Worm (Caenorhabditis elegans) whole organism, young adult: Measurements from ENCODE around the gene irld-6.
A peak's percentile ranks its signal among the peaks of the same experiment; 100 is the strongest.

Experiments used
- B0035.1 ChIP-seq: sonication (generic microtip); optimal IDR thresholded peaks from 2 replicates; lab custom pipeline; 2016; ENCODE audit warnings: missing genetic modification characterization, mild to moderate bottlenecking, missing compliant biosample characterization, missing genotype, missing genetic modification reagents
- B0261.1 ChIP-seq: sonication (generic microtip); optimal IDR thresholded peaks from 2 replicates; lab custom pipeline; 2016; ENCODE audit warnings: mild to moderate bottlenecking, missing genetic modification characterization, moderate library complexity, missing compliant biosample characterization
- D2030.7 ChIP-seq: fragments of 200-800 bp; sonication (Bioruptor generic); IDR thresholded peaks from 2 replicates; pipeline ENCODE4 v1.3.6; 2022; ENCODE audit warnings: missing genetic modification reagents, missing genetic modification characterization, missing compliant biosample characterization
- F52B5.7 ChIP-seq: sonication (generic microtip); optimal IDR thresholded peaks from 2 replicates; lab custom pipeline; 2016; ENCODE audit warnings: mild to moderate bottlenecking, missing genetic modification characterization, missing compliant biosample characterization
- K11D2.4 ChIP-seq: fragments of 200-800 bp; sonication (Bioruptor generic); IDR thresholded peaks from 2 replicates; pipeline ENCODE4 v1.3.6; 2022; ENCODE audit warnings: missing genetic modification reagents, missing genetic modification characterization, missing compliant biosample characterization
- Y53F4B.3 ChIP-seq: fragments of 200-800 bp; sonication (Bioruptor generic); IDR thresholded peaks from 2 replicates; pipeline ENCODE4 v1.3.6; 2022; ENCODE audit warnings: missing genetic modification reagents, missing genetic modification characterization, missing compliant biosample characterization
- Y53G8AR.9 ChIP-seq: fragments of 200-800 bp; sonication (Bioruptor generic); conservative IDR thresholded peaks from 2 replicates; pipeline ENCODE4 v1.3.6; 2022; ENCODE audit warnings: missing genetic modification reagents, missing genetic modification characterization, missing compliant biosample characterization
- Y56A3A.18 ChIP-seq: fragments of 200-800 bp; sonication (Bioruptor generic); IDR thresholded peaks from 2 replicates; pipeline ENCODE4 v1.3.6; 2022; ENCODE audit warnings: missing genetic modification reagents, missing genetic modification characterization, missing compliant biosample characterization
- Y67H2A.10 ChIP-seq: fragments of 200-800 bp; sonication (Bioruptor generic); conservative IDR thresholded peaks from 2 replicates; pipeline ENCODE4 v1.3.6; 2022; ENCODE audit warnings: missing genetic modification reagents, missing genetic modification characterization, missing compliant biosample characterization
- ama-1 ChIP-seq, 3 experiments: fragments of 150-350 bp in 1 of 3; sonication (generic microtip) in 2 of 3; optimal IDR thresholded peaks; 2 replicates each; lab custom pipeline; 2014 to 2018; ENCODE audit warnings: missing biosample characterization in 2 of 3, missing genetic modification characterization in 2 of 3, missing genetic modification reagents in 2 of 3
- athp-1 ChIP-seq: sonication (generic microtip); optimal IDR thresholded peaks from 2 replicates; lab custom pipeline; 2017; ENCODE audit warnings: mild to moderate bottlenecking, missing genetic modification characterization, missing compliant biosample characterization
- attf-6 ChIP-seq: fragments of 200-800 bp; sonication (Bioruptor generic); IDR thresholded peaks from 2 replicates; pipeline ENCODE4 v1.3.6; 2022; ENCODE audit warnings: missing genetic modification reagents, missing genetic modification characterization, missing compliant biosample characterization
- bed-2 ChIP-seq: fragments of 200-800 bp; sonication (Bioruptor generic); IDR thresholded peaks from 2 replicates; pipeline ENCODE4 v1.3.6; 2022; ENCODE audit warnings: missing genetic modification reagents, missing genetic modification characterization, missing compliant biosample characterization
- ccch-3 ChIP-seq: fragments of 200-800 bp; sonication (Bioruptor generic); optimal IDR thresholded peaks from 2 replicates; lab custom pipeline; 2018; ENCODE audit warnings: mild to moderate bottlenecking, missing genetic modification characterization, missing compliant biosample characterization
- cebp-1 ChIP-seq, 2 experiments: fragments of 200-800 bp in 1 of 2; sonication (Bioruptor generic) in 1 of 2; sonication (generic microtip) in 1 of 2; IDR thresholded peaks in 1 of 2; optimal IDR thresholded peaks in 1 of 2; 2 replicates each; pipeline versions ENCODE4 v1.3.6 to Lab custom; 2017 to 2022; ENCODE audit warnings: missing compliant biosample characterization in 2 of 2, missing genetic modification characterization in 2 of 2, mild to moderate bottlenecking in 1 of 2, missing genetic modification reagents in 1 of 2, moderate library complexity in 1 of 2
- cebp-2 ChIP-seq: fragments of 200-800 bp; sonication (Bioruptor generic); IDR thresholded peaks from 2 replicates; pipeline ENCODE4 v1.3.6; 2022; ENCODE audit warnings: missing genetic modification characterization, missing compliant biosample characterization
- ceh-100 ChIP-seq: fragments of 200-800 bp; sonication (Bioruptor generic); IDR thresholded peaks from 2 replicates; pipeline ENCODE4 v1.3.6; 2022; ENCODE audit warnings: missing genetic modification reagents, missing genetic modification characterization, missing compliant biosample characterization
- ceh-91 ChIP-seq: fragments of 200-800 bp; sonication (Bioruptor generic); IDR thresholded peaks from 2 replicates; pipeline ENCODE4 v1.3.6; 2022; ENCODE audit warnings: missing genetic modification reagents, missing genetic modification characterization, missing compliant biosample characterization
- die-1 ChIP-seq: sonication (generic microtip); optimal IDR thresholded peaks from 2 replicates; lab custom pipeline; 2016; ENCODE audit warnings: missing genotype, mild to moderate bottlenecking, missing genetic modification characterization, missing compliant biosample characterization
- dpff-1 ChIP-seq: sonication (generic microtip); optimal IDR thresholded peaks from 2 replicates; lab custom pipeline; 2017; ENCODE audit warnings: mild to moderate bottlenecking, missing genetic modification characterization, missing compliant biosample characterization
- efl-1 ChIP-seq: fragments of 150-350 bp; optimal IDR thresholded peaks from 2 replicates; lab custom pipeline; 2014; ENCODE audit warnings: missing biosample characterization, missing genetic modification reagents, missing genetic modification characterization
- egl-18 ChIP-seq: fragments of 200-800 bp; sonication (Bioruptor generic); IDR thresholded peaks from 2 replicates; pipeline ENCODE4 v1.3.6; 2022; ENCODE audit warnings: missing genetic modification reagents, missing genetic modification characterization, missing compliant biosample characterization
- egrh-3 ChIP-seq: fragments of 200-800 bp; sonication (Bioruptor generic); IDR thresholded peaks from 2 replicates; pipeline ENCODE4 v1.3.6; 2022; ENCODE audit warnings: missing genetic modification reagents, missing genetic modification characterization, missing compliant biosample characterization
- him-1 ChIP-seq: sonication (generic microtip); optimal IDR thresholded peaks from 2 replicates; lab custom pipeline; 2016; ENCODE audit warnings: missing genotype, missing genetic modification reagents, missing genetic modification characterization, missing compliant biosample characterization
- hlh-26 ChIP-seq: fragments of 200-800 bp; sonication (Bioruptor generic); conservative IDR thresholded peaks from 2 replicates; pipeline ENCODE4 v1.3.6; 2022; ENCODE audit warnings: missing genetic modification reagents, missing genetic modification characterization, missing compliant biosample characterization
- hmg-1.2 ChIP-seq: fragments of 200-800 bp; sonication (Bioruptor generic); IDR thresholded peaks from 2 replicates; pipeline ENCODE4 v1.3.6; 2022; ENCODE audit warnings: missing genetic modification reagents, missing genetic modification characterization, missing compliant biosample characterization
- hmg-20 ChIP-seq: fragments of 200-800 bp; sonication (Bioruptor generic); IDR thresholded peaks from 2 replicates; pipeline ENCODE4 v1.3.6; 2022; ENCODE audit warnings: missing genetic modification reagents, missing genetic modification characterization, missing compliant biosample characterization
- lin-35 ChIP-seq, 3 experiments: fragments of 150-350 bp in 2 of 3; sonication (generic microtip) in 1 of 3; optimal IDR thresholded peaks; 2 replicates each; lab custom pipeline; 2014 to 2018; ENCODE audit warnings: missing biosample characterization in 3 of 3, missing genetic modification characterization in 3 of 3, missing genetic modification reagents in 3 of 3
- lin-40 ChIP-seq: sonication (generic microtip); optimal IDR thresholded peaks from 2 replicates; lab custom pipeline; 2016; ENCODE audit warnings: missing genetic modification characterization, mild to moderate bottlenecking, missing compliant biosample characterization, missing genotype, missing genetic modification reagents
- lin-54 ChIP-seq: fragments of 200-800 bp; sonication (Bioruptor generic); optimal IDR thresholded peaks from 2 replicates; lab custom pipeline; 2018; ENCODE audit warnings: mild to moderate bottlenecking, missing genetic modification characterization, missing compliant biosample characterization
- lir-1 ChIP-seq: fragments of 200-800 bp; sonication (Bioruptor generic); conservative IDR thresholded peaks from 2 replicates; pipeline ENCODE4 v1.3.6; 2022; ENCODE audit warnings: missing genetic modification reagents, missing genetic modification characterization, missing compliant biosample characterization
- madf-3 ChIP-seq: fragments of 200-800 bp; sonication (Bioruptor generic); IDR thresholded peaks from 2 replicates; pipeline ENCODE4 v1.3.6; 2022; ENCODE audit warnings: missing genetic modification reagents, missing genetic modification characterization, missing compliant biosample characterization
- mxl-1 ChIP-seq: sonication (generic microtip); optimal IDR thresholded peaks from 2 replicates; lab custom pipeline; 2016; ENCODE audit warnings: missing genetic modification characterization, missing compliant biosample characterization
- nfya-1 ChIP-seq: sonication (generic microtip); optimal IDR thresholded peaks from 2 replicates; lab custom pipeline; 2017; ENCODE audit warnings: antibody characterized with exemption, missing compliant biosample characterization, missing genetic modification characterization, borderline replicate concordance; ENCODE audit not compliant: insufficient read depth
- nfyb-1 ChIP-seq: fragments of 200-800 bp; sonication (Bioruptor generic); IDR thresholded peaks from 2 replicates; pipeline ENCODE4 v1.3.6; 2022; ENCODE audit warnings: missing genetic modification reagents, missing genetic modification characterization, missing compliant biosample characterization
- nhr-179 ChIP-seq: sonication (generic microtip); optimal IDR thresholded peaks from 2 replicates; lab custom pipeline; 2016; ENCODE audit warnings: mild to moderate bottlenecking, missing genetic modification characterization, missing compliant biosample characterization
- nhr-27 ChIP-seq: fragments of 200-800 bp; sonication (Bioruptor generic); optimal IDR thresholded peaks from 2 replicates; lab custom pipeline; 2018; ENCODE audit warnings: mild to moderate bottlenecking, missing genetic modification characterization, moderate library complexity, missing compliant biosample characterization
- pbrm-1 ChIP-seq: fragments of 200-800 bp; sonication (Bioruptor generic); IDR thresholded peaks from 2 replicates; pipeline ENCODE4 v1.3.6; 2022; ENCODE audit warnings: missing genetic modification reagents, missing genetic modification characterization, missing compliant biosample characterization
- pha-4 ChIP-seq: fragments of 150-350 bp; sonication (generic microtip); optimal IDR thresholded peaks from 2 replicates; lab custom pipeline; 2014; ENCODE audit warnings: missing biosample characterization, missing genetic modification reagents, missing genetic modification characterization
- rcor-1 ChIP-seq: fragments of 200-800 bp; sonication (Bioruptor generic); IDR thresholded peaks from 2 replicates; pipeline ENCODE4 v1.3.6; 2022; ENCODE audit warnings: missing genetic modification reagents, missing genetic modification characterization, missing compliant biosample characterization
- rpc-1 ChIP-seq, 2 experiments: fragments of 150-350 bp in 1 of 2; sonication (generic microtip) in 1 of 2; optimal IDR thresholded peaks; 2 replicates each; lab custom pipeline; 2014 to 2018; ENCODE audit warnings: missing biosample characterization in 1 of 2, missing genetic modification characterization in 1 of 2, missing genetic modification reagents in 1 of 2, missing genotype in 1 of 2
- tbp1 ChIP-seq: fragments of 200-800 bp; sonication (Bioruptor generic); optimal IDR thresholded peaks from 2 replicates; lab custom pipeline; 2018; ENCODE audit warnings: mild to moderate bottlenecking, missing genetic modification characterization, missing compliant biosample characterization
- tbx-9 ChIP-seq: sonication (generic microtip); optimal IDR thresholded peaks from 2 replicates; lab custom pipeline; 2016; ENCODE audit warnings: borderline replicate concordance, missing genetic modification characterization, inconsistent platforms, missing compliant biosample characterization
- unc-130 ChIP-seq: sonication (generic microtip); optimal IDR thresholded peaks from 2 replicates; lab custom pipeline; 2016; ENCODE audit warnings: missing genetic modification reagents, missing genetic modification characterization, missing compliant biosample characterization
- zfh-2 ChIP-seq: fragments of 200-800 bp; sonication (Bioruptor generic); conservative IDR thresholded peaks from 2 replicates; pipeline ENCODE4 v1.3.6; 2022; ENCODE audit warnings: missing genetic modification reagents, missing genetic modification characterization, missing compliant biosample characterization
- ztf-25 ChIP-seq: fragments of 200-800 bp; sonication (Bioruptor generic); IDR thresholded peaks from 2 replicates; pipeline ENCODE4 v1.3.6; 2022; ENCODE audit warnings: missing genetic modification reagents, missing genetic modification characterization, missing compliant biosample characterization
- ztf-26 ChIP-seq: sonication (generic microtip); optimal IDR thresholded peaks from 2 replicates; lab custom pipeline; 2017; ENCODE audit warnings: missing genetic modification characterization, missing compliant biosample characterization
- ztf-3 ChIP-seq: fragments of 200-800 bp; sonication (Bioruptor generic); optimal IDR thresholded peaks from 2 replicates; lab custom pipeline; 2018; ENCODE audit warnings: mild to moderate bottlenecking, missing genetic modification characterization, missing compliant biosample characterization

irld-6 gene

DNA sequence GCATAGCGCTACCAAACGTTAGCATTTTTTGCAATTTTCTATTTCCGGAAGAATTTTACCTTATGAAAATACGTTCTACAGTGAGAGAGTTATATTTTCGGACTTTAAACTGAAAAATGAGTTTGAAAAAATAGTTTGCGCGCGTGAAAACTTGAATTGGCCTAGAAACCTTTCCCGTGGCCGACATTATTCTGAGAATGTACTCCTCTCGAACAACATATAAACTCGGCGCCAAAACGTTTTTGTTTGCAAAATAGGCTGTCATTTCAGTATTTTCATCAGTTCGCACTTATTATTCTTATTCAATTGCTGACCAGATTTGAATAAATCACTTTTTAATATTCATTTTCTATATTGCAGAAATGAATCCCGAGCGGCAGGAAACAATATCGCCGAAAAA lies 19.8 kb downstream of the irld-6 start, which contains the start of the genes mre-11 and wdr-5.3 (continued):
- TF ChIP-seq egl-18 (GFP tag; lab: Robert Waterston, UW), result no peak
- peak; percentile 80 for TF ChIP-seq lin-54
- no peak for TF ChIP-seq Y67H2A.10 (GFP tag; lab: Robert Waterston, UW)
- TF ChIP-seq cebp-2 (GFP tag; lab: Robert Waterston, UW), result no peak
- no peak for TF ChIP-seq K11D2.4 (GFP tag; lab: Robert Waterston, UW)
- TF ChIP-seq bed-2 (GFP tag; lab: Robert Waterston, UW), result no peak
- TF ChIP-seq ccch-3, result no peak
- TF ChIP-seq die-1 (tag; lab: Kevin White, UChicago), result no peak
- no peak for TF ChIP-seq attf-6 (GFP tag; lab: Robert Waterston, UW)
- TF ChIP-seq unc-130 (GFP tag; lab: Kevin White, UChicago), result peak; percentile 81
- no peak for TF ChIP-seq dpff-1
- no peak for TF ChIP-seq B0261.1 (tag; lab: Kevin White, UChicago)
- TF ChIP-seq hlh-26 (GFP tag; lab: Robert Waterston, UW), result no peak
- TF ChIP-seq ceh-100 (GFP tag; lab: Robert Waterston, UW), result peak; percentile 38; the same call in 1 of the 2 replicates
- TF ChIP-seq zfh-2 (GFP tag; lab: Robert Waterston, UW), result no peak
- peak; percentile 21; the same call in 1 of the 2 replicates for TF ChIP-seq hmg-1.2 (GFP tag; lab: Robert Waterston, UW)
- no peak for TF ChIP-seq B0035.1 (tag; lab: Kevin White, UChicago)
- TF ChIP-seq Y56A3A.18 (GFP tag; lab: Robert Waterston, UW), result no peak
- no peak for TF ChIP-seq tbp1
- no peak for TF ChIP-seq nfyb-1
- TF ChIP-seq rpc-1 (optimal IDR thresholded peaks at IDR 0.05; lab: Kevin White, UChicago), result no peak
- TF ChIP-seq rpc-1 (tag; optimal IDR thresholded peaks at IDR 0.05; lab: Kevin White, UChicago), result no peak
- no peak for TF ChIP-seq lin-40 (tag; lab: Kevin White, UChicago)
- no peak for TF ChIP-seq nfya-1
- no peak for TF ChIP-seq Y53F4B.3 (GFP tag; lab: Robert Waterston, UW)
- TF ChIP-seq ztf-3 (GFP tag; lab: Kevin White, UChicago), result no peak
- no peak for TF ChIP-seq pha-4 (tag; lab: Kevin White, UChicago)
- TF ChIP-seq cebp-1 (GFP tag; IDR thresholded peaks at IDR 0.05; lab: Robert Waterston, UW), result no peak
- no peak for TF ChIP-seq cebp-1 (tag; optimal IDR thresholded peaks at IDR 0.05; lab: Kevin White, UChicago)
- TF ChIP-seq ama-1 (optimal IDR thresholded peaks at IDR 0.05; lab: Kevin White, UChicago), result no peak
- no peak for TF ChIP-seq ama-1 (GFP tag; optimal IDR thresholded peaks at IDR 0.05; lab: Kevin White, UChicago)
- TF ChIP-seq hmg-20 (GFP tag; lab: Robert Waterston, UW), result no peak
- TF ChIP-seq pbrm-1 (GFP tag; lab: Robert Waterston, UW), result 0 out of 2 replicates have a peak, but pooled peaks have one; percentile 38
- TF ChIP-seq ceh-91 (GFP tag; lab: Robert Waterston, UW), result peak; percentile 29; the same call in 1 of the 2 replicates
- TF ChIP-seq ztf-25 (GFP tag; lab: Robert Waterston, UW), result no peak
- no peak for TF ChIP-seq nhr-27
- no peak for TF ChIP-seq F52B5.7 (tag; lab: Kevin White, UChicago)
- TF ChIP-seq ztf-26 (tag; lab: Kevin White, UChicago), result no peak
- TF ChIP-seq efl-1 (GFP tag; lab: Kevin White, UChicago), result peak; percentile 85
- TF ChIP-seq nhr-179, result no peak
- TF ChIP-seq him-1 (tag; lab: Kevin White, UChicago), result peak; percentile 8
- TF ChIP-seq Y53G8AR.9 (GFP tag; lab: Robert Waterston, UW), result no peak
- TF ChIP-seq D2030.7 (GFP tag; lab: Robert Waterston, UW), result peak; percentile 52
- TF ChIP-seq mxl-1 (tag; lab: Kevin White, UChicago), result no peak
- TF ChIP-seq lin-35 (GFP tag; optimal IDR thresholded peaks at IDR 0.05; lab: Kevin White, UChicago), result no peak
- no peak for TF ChIP-seq madf-3 (GFP tag; lab: Robert Waterston, UW)
- TF ChIP-seq rcor-1, result peak; percentile 22; the same call in 1 of the 2 replicates
- no peak for TF ChIP-seq athp-1 (tag; lab: Kevin White, UChicago)
- TF ChIP-seq lir-1 (GFP tag; lab: Robert Waterston, UW), result peak; percentile 21; the same call in 1 of the 2 replicates
- no peak for TF ChIP-seq tbx-9 (tag; lab: Kevin White, UChicago)
- no peak for TF ChIP-seq egrh-3 (GFP tag; lab: Robert Waterston, UW)
